Worm (Caenorhabditis elegans): ENCODE results near the gene asb-2.
A peak's percentile ranks its signal among the peaks of the same experiment; 100 is the strongest.

The asb-2 gene

ce11 chrX:4479960-4480359 lies 10.4 kb downstream of the asb-2 start:
- TF ChIP-seq C16A3.4 (tag; optimal IDR thresholded peaks at IDR 0.05) (no peak), lin-35 (GFP tag; optimal IDR thresholded peaks at IDR 0.05) (peak in 1 of 2 experiments; percentile 8)

- TF ChIP-seq lsy-2 (tag; optimal IDR thresholded peaks at IDR 0.05): no peak
- no peak for TF ChIP-seq isw-1 (GFP tag; IDR thresholded peaks at IDR 0.05)
- no peak for TF ChIP-seq ztf-4 (tag; optimal IDR thresholded peaks at IDR 0.05)
- TF ChIP-seq F16B12.6 (tag; optimal IDR thresholded peaks at IDR 0.05): no peak
- no peak for TF ChIP-seq pax-3 (tag; optimal IDR thresholded peaks at IDR 0.05)
- no peak for TF ChIP-seq lir-3 (tag; optimal IDR thresholded peaks at IDR 0.05; ENCODE audit: poor library complexity)
- TF ChIP-seq blmp-1 (tag; optimal IDR thresholded peaks at IDR 0.05): no peak
- no peak for TF ChIP-seq nhr-71 (tag; optimal IDR thresholded peaks at IDR 0.05)
- no peak for TF ChIP-seq ceh-88 (GFP tag; IDR thresholded peaks at IDR 0.05)
- peak; percentile 31 for TF ChIP-seq pqm-1 (tag; optimal IDR thresholded peaks at IDR 0.05)
- TF ChIP-seq vab-15 (tag; optimal IDR thresholded peaks at IDR 0.05): no peak
- no peak for TF ChIP-seq lin-14 (GFP tag; optimal IDR thresholded peaks at IDR 0.05)
- TF ChIP-seq hlh-4 (tag; optimal IDR thresholded peaks at IDR 0.05): no peak
- TF ChIP-seq lin-35 (GFP tag; optimal IDR thresholded peaks at IDR 0.05): peak in 1 of 2 experiments; percentile 17
- no peak for TF ChIP-seq mab-9 (GFP tag; IDR thresholded peaks at IDR 0.05)
- TF ChIP-seq hlh-17 (GFP tag; optimal IDR thresholded peaks at IDR 0.05; ENCODE audit: borderline replicate concordance): no peak
- no peak for TF ChIP-seq sup-37 (GFP tag; optimal IDR thresholded peaks at IDR 0.05)
- TF ChIP-seq swsn-7 (tag; optimal IDR thresholded peaks at IDR 0.05): no peak
- no peak for TF ChIP-seq elt-3 (tag; optimal IDR thresholded peaks at IDR 0.05)
- peak; percentile 85 for TF ChIP-seq elt-2 (tag; optimal IDR thresholded peaks at IDR 0.05)
Measured at ce11 chrX:4480800-4481199, 11.2 kb downstream of the asb-2 start.

ce11 chrX:4484072-4484471 lies 14.5 kb downstream of the asb-2 start:
- TF ChIP-seq efl-3 (GFP tag; optimal IDR thresholded peaks at IDR 0.05) (no peak), C34B4.2 (tag; optimal IDR thresholded peaks at IDR 0.05) (no peak), grh-1 (GFP tag; IDR thresholded peaks at IDR 0.05) (no peak), nhr-11 (tag; optimal IDR thresholded peaks at IDR 0.05) (no peak), unc-130 (tag; optimal IDR thresholded peaks at IDR 0.05) (no peak), ceh-8 (GFP tag; optimal IDR thresholded peaks at IDR 0.05) (no peak), hlh-17 (GFP tag; optimal IDR thresholded peaks at IDR 0.05; ENCODE audit: borderline replicate concordance) (no peak), aly-2 (tag; optimal IDR thresholded peaks at IDR 0.05) (no peak), nhr-71 (tag; optimal IDR thresholded peaks at IDR 0.05) (peak; percentile 8), ztf-4 (tag; optimal IDR thresholded peaks at IDR 0.05) (no peak), vab-15 (tag; optimal IDR thresholded peaks at IDR 0.05) (no peak), egl-27 (tag; optimal IDR thresholded peaks at IDR 0.05) (no peak), snu-23 (GFP tag; optimal IDR thresholded peaks at IDR 0.05) (peak; percentile 8), nhr-237 (tag; optimal IDR thresholded peaks at IDR 0.05) (no peak), nhr-90 (tag; optimal IDR thresholded peaks at IDR 0.05; ENCODE audit: poor library complexity) (no peak), nhr-85 (tag) (peak; percentile 81), blmp-1 (tag; optimal IDR thresholded peaks at IDR 0.05) (peak; percentile 96), pqm-1 (tag; optimal IDR thresholded peaks at IDR 0.05) (no peak), mab-9 (GFP tag; IDR thresholded peaks at IDR 0.05) (no peak), hpl-2 (GFP tag; optimal IDR thresholded peaks at IDR 0.05) (no peak), Y116A8C.19 (tag; optimal IDR thresholded peaks at IDR 0.05; ENCODE audit: borderline replicate concordance) (no peak), tbx-2 (tag; optimal IDR thresholded peaks at IDR 0.05) (peak; percentile 9), fkh-10 (GFP tag; optimal IDR thresholded peaks at IDR 0.05) (no peak), irx-1 (tag; optimal IDR thresholded peaks at IDR 0.05) (no peak), mef-2 (tag; optimal IDR thresholded peaks at IDR 0.05) (no peak), ceh-82 (tag; optimal IDR thresholded peaks at IDR 0.05) (no peak), alr-1 (tag; optimal IDR thresholded peaks at IDR 0.05; ENCODE audit: borderline replicate concordance) (no peak), isw-1 (GFP tag; IDR thresholded peaks at IDR 0.05) (no peak), F16B12.6 (tag; optimal IDR thresholded peaks at IDR 0.05) (no peak), ceh-88 (GFP tag; IDR thresholded peaks at IDR 0.05) (no peak), skn-1 (tag; optimal IDR thresholded peaks at IDR 0.05) (no peak), aha-1 (tag; optimal IDR thresholded peaks at IDR 0.05) (no peak), snpc-4 (tag; optimal IDR thresholded peaks at IDR 0.05) (no peak), nhr-19 (GFP tag; conservative IDR thresholded peaks at IDR 0.05) (no peak), ceh-90 (tag; optimal IDR thresholded peaks at IDR 0.05) (no peak), dpl-1 (GFP tag; optimal IDR thresholded peaks at IDR 0.05) (no peak), fos-1 (tag; optimal IDR thresholded peaks at IDR 0.05) (no peak)

Measured in whole organism, L1 larva.